Worm (Caenorhabditis elegans) whole organism, L4 larva: ENCODE results near the gene ZK688.10.

ENCODE experiments used
- F44E2.7 ChIP-seq: fragments of 200-800 bp; sonication (Bioruptor generic); IDR thresholded peaks from 2 replicates; pipeline ENCODE4 v2.1.2; 2022; ENCODE audit warnings: missing genetic modification characterization, missing compliant biosample characterization
- R02D3.7 ChIP-seq: fragments of 150-350 bp; sonication (generic microtip); optimal IDR thresholded peaks from 3 replicates; lab custom pipeline; 2014; ENCODE audit warnings: missing biosample characterization, missing genetic modification characterization
- T20F7.1 ChIP-seq: fragments of 200-800 bp; sonication (Bioruptor generic); optimal IDR thresholded peaks from 2 replicates; lab custom pipeline; 2018; ENCODE audit warnings: mild to moderate bottlenecking, missing genetic modification characterization, missing compliant biosample characterization
- Y75B8A.6 ChIP-seq: fragments of 200-800 bp; sonication (Bioruptor generic); IDR thresholded peaks from 2 replicates; pipeline ENCODE4 v1.3.6; 2022; ENCODE audit warnings: missing genetic modification reagents, missing genetic modification characterization, missing compliant biosample characterization
- ZK546.5 ChIP-seq, 2 experiments: sonication (generic microtip); optimal IDR thresholded peaks; 2 replicates each; lab custom pipeline; 2017; ENCODE audit warnings: missing biosample characterization in 2 of 2, missing genetic modification characterization in 2 of 2
- aha-1 ChIP-seq: fragments of 150-350 bp; peaks from one replicate; lab custom pipeline; 2014; ENCODE audit warnings: missing biosample characterization, missing genetic modification characterization
- ama-1 ChIP-seq: fragments of 150-350 bp; optimal IDR thresholded peaks from 2 replicates; lab custom pipeline; 2014; ENCODE audit warnings: inconsistent platforms, mixed read lengths
- ceh-28 ChIP-seq: fragments of 150-350 bp; optimal IDR thresholded peaks from 2 replicates; lab custom pipeline; 2014; ENCODE audit warnings: missing biosample characterization, missing genetic modification reagents, missing genetic modification characterization
- ceh-82 ChIP-seq: sonication (generic microtip); optimal IDR thresholded peaks from 2 replicates; lab custom pipeline; 2017; ENCODE audit warnings: missing biosample characterization, missing genetic modification characterization
- cey-2 ChIP-seq: sonication (generic microtip); optimal IDR thresholded peaks from 3 replicates; lab custom pipeline; 2017; ENCODE audit warnings: missing genetic modification characterization, mild to moderate bottlenecking, missing compliant biosample characterization, antibody characterized with exemption, borderline replicate concordance; ENCODE audit not compliant: insufficient read depth
- daf-12 ChIP-seq: fragments of 150-350 bp; optimal IDR thresholded peaks from 2 replicates; lab custom pipeline; 2014; ENCODE audit warnings: missing biosample characterization, missing genetic modification reagents, missing genetic modification characterization
- daf-16 ChIP-seq, 3 experiments: sonication (generic microtip); optimal IDR thresholded peaks; 2 replicates each; lab custom pipeline; 2016 to 2017; ENCODE audit warnings: missing genetic modification characterization in 3 of 3, missing genetic modification reagents in 3 of 3, mild to moderate bottlenecking in 2 of 3, missing compliant biosample characterization in 2 of 3, missing biosample characterization in 1 of 3, moderate library complexity in 1 of 3
- dmd-6 ChIP-seq: fragments of 200-800 bp; sonication (Bioruptor generic); IDR thresholded peaks from 2 replicates; pipeline ENCODE4 v1.3.6; 2022; ENCODE audit warnings: missing genetic modification reagents, missing genetic modification characterization, missing compliant biosample characterization
- dve-1 ChIP-seq: sonication (generic microtip); optimal IDR thresholded peaks from 2 replicates; lab custom pipeline; 2017; ENCODE audit warnings: antibody characterized with exemption, mild to moderate bottlenecking, missing genetic modification characterization, missing compliant biosample characterization; ENCODE audit not compliant: insufficient read depth
- fkh-10 ChIP-seq: fragments of 150-350 bp; optimal IDR thresholded peaks from 2 replicates; lab custom pipeline; 2014; ENCODE audit warnings: missing biosample characterization, missing genetic modification reagents, missing genetic modification characterization
- gei-8 ChIP-seq: fragments of 200-800 bp; sonication (Bioruptor generic); optimal IDR thresholded peaks from 2 replicates; lab custom pipeline; 2018; ENCODE audit warnings: mild to moderate bottlenecking, missing genetic modification characterization, missing compliant biosample characterization
- hlh-11 ChIP-seq: fragments of 200-800 bp; sonication (Bioruptor generic); optimal IDR thresholded peaks from 2 replicates; lab custom pipeline; 2018; ENCODE audit warnings: mild to moderate bottlenecking, missing genetic modification characterization, missing compliant biosample characterization
- hlh-30 ChIP-seq: sonication (generic microtip); optimal IDR thresholded peaks from 2 replicates; lab custom pipeline; 2017; ENCODE audit warnings: antibody characterized with exemption, mild to moderate bottlenecking, missing genetic modification characterization, missing compliant biosample characterization; ENCODE audit not compliant: insufficient read depth
- lim-7 ChIP-seq: fragments of 200-800 bp; sonication (Bioruptor generic); IDR thresholded peaks from 2 replicates; pipeline ENCODE4 v1.3.6; 2022; ENCODE audit warnings: missing genetic modification characterization, missing compliant biosample characterization
- lin-13 ChIP-seq: fragments of 150-350 bp; optimal IDR thresholded peaks from 2 replicates; lab custom pipeline; 2014; ENCODE audit warnings: missing biosample characterization, missing genetic modification reagents, missing genetic modification characterization
- lin-15B ChIP-seq: fragments of 150-350 bp; sonication (generic microtip); optimal IDR thresholded peaks from 3 replicates; lab custom pipeline; 2014; ENCODE audit warnings: missing biosample characterization, missing genetic modification characterization
- lsy-2 ChIP-seq, 2 experiments: fragments of 150-350 bp in 1 of 2; sonication (generic microtip) in 1 of 2; optimal IDR thresholded peaks; 2 replicates each; lab custom pipeline; 2014 to 2017; ENCODE audit warnings: missing biosample characterization in 2 of 2, missing genetic modification characterization in 2 of 2
- madf-5 ChIP-seq, 2 experiments: fragments of 200-800 bp; sonication (Bioruptor generic); IDR thresholded peaks; 2 replicates each; pipeline ENCODE4 v1.3.6; 2022; ENCODE audit warnings: missing compliant biosample characterization in 2 of 2, missing genetic modification characterization in 2 of 2
- mdl-1 ChIP-seq, 2 experiments: fragments of 150-350 bp in 1 of 2; sonication (generic microtip) in 1 of 2; optimal IDR thresholded peaks; 2 replicates each; lab custom pipeline; 2014 to 2017; ENCODE audit warnings: missing biosample characterization in 2 of 2, missing genetic modification characterization in 2 of 2
- mep-1 ChIP-seq: fragments of 150-350 bp; sonication (generic microtip); optimal IDR thresholded peaks from 3 replicates; lab custom pipeline; 2014; ENCODE audit warnings: missing biosample characterization, missing genetic modification characterization
- nhr-10 ChIP-seq: fragments of 150-350 bp; optimal IDR thresholded peaks from 2 replicates; lab custom pipeline; 2014; ENCODE audit warnings: missing biosample characterization, missing genetic modification characterization
- nhr-111 ChIP-seq: fragments of 200-800 bp; sonication (Bioruptor generic); optimal IDR thresholded peaks from 2 replicates; lab custom pipeline; 2018; ENCODE audit warnings: mild to moderate bottlenecking, missing genetic modification characterization, missing compliant biosample characterization
- nhr-237 ChIP-seq: sonication (generic microtip); optimal IDR thresholded peaks from 2 replicates; lab custom pipeline; 2017; ENCODE audit warnings: missing biosample characterization, missing genetic modification characterization
- nhr-25 ChIP-seq: sonication (generic microtip); optimal IDR thresholded peaks from 2 replicates; lab custom pipeline; 2017; ENCODE audit warnings: missing genetic modification characterization, mild to moderate bottlenecking, missing compliant biosample characterization, antibody characterized with exemption, moderate library complexity, borderline replicate concordance; ENCODE audit not compliant: insufficient read depth
- nhr-28 ChIP-seq: fragments of 150-350 bp; optimal IDR thresholded peaks from 2 replicates; lab custom pipeline; 2014; ENCODE audit warnings: missing biosample characterization, missing genetic modification characterization
- nhr-48 ChIP-seq: sonication (generic microtip); optimal IDR thresholded peaks from 2 replicates; lab custom pipeline; 2016; ENCODE audit warnings: mild to moderate bottlenecking, missing genetic modification characterization, missing compliant biosample characterization
- nhr-76 ChIP-seq: fragments of 150-350 bp; optimal IDR thresholded peaks from 2 replicates; lab custom pipeline; 2014; ENCODE audit warnings: missing biosample characterization, missing genetic modification characterization
- saeg-2 ChIP-seq: fragments of 200-800 bp; sonication (Bioruptor generic); IDR thresholded peaks from 2 replicates; pipeline ENCODE4 v1.3.6; 2022; ENCODE audit warnings: missing genetic modification reagents, missing genetic modification characterization, missing compliant biosample characterization
- skn-1 ChIP-seq: fragments of 150-350 bp; optimal IDR thresholded peaks from 2 replicates; lab custom pipeline; 2014; ENCODE audit warnings: missing biosample characterization, missing genetic modification characterization
- snpc-1.2 ChIP-seq: fragments of 200-800 bp; sonication (Bioruptor generic); IDR thresholded peaks from 2 replicates; pipeline ENCODE4 v1.3.6; 2022; ENCODE audit warnings: missing genetic modification reagents, missing genetic modification characterization, missing compliant biosample characterization
- unc-130 ChIP-seq: sonication (generic microtip); optimal IDR thresholded peaks from 2 replicates; lab custom pipeline; 2016; ENCODE audit warnings: missing genetic modification reagents, missing genetic modification characterization, missing compliant biosample characterization
- unc-62 ChIP-seq, 3 experiments: fragments of 150-350 bp in 1 of 3; sonication (generic microtip); optimal IDR thresholded peaks in 2 of 3; peaks in 1 of 3; 1 replicate in 1 of 3; 2 replicates in 2 of 3; lab custom pipeline; 2014 to 2017; ENCODE audit warnings: missing biosample characterization in 3 of 3, missing genetic modification characterization in 3 of 3, missing genetic modification reagents in 3 of 3, missing genotype in 1 of 3
- vab-7 ChIP-seq: fragments of 200-800 bp; sonication (Bioruptor generic); IDR thresholded peaks from 2 replicates; pipeline ENCODE4 v1.3.6; 2022; ENCODE audit warnings: missing genetic modification reagents, missing genetic modification characterization, missing compliant biosample characterization
- zfp-3 ChIP-seq: fragments of 200-800 bp; sonication (Bioruptor generic); conservative IDR thresholded peaks from 2 replicates; pipeline ENCODE4 v1.3.6; 2022; ENCODE audit warnings: missing genetic modification reagents, missing genetic modification characterization, missing compliant biosample characterization

The ZK688.10 gene

DNA sequence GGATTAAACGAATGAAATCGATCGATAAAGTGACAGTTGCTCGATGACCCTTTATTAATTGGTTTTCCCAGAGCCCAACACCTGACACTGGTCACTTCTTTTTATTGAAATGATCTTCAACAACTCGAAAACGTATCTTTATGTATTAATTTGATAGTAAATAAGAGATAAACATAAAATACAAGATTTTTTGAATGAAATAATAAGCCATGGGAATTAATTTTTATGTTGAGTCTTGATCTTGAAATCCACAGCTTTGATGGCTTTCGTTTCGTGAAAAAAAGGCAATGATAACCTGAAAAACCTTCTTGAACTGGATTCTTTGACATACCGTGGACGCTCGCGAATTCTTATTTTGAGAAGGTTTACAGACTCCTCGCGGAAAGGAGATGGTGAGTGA, 10.7 kb upstream of the ZK688.10 start, which contains the start of gene pcp-5:
Gene pcp-5 (minus strand): TSS at position 101 of the 400 bp plus-strand sequence.
- TF ChIP-seq daf-16 (GFP tag; optimal IDR thresholded peaks at IDR 0.05; lab: Kevin White, UChicago) (peak in 1 of 2 experiments; percentile 19), daf-16 (tag; optimal IDR thresholded peaks at IDR 0.05; lab: Kevin White, UChicago) (no peak), gei-8 (GFP tag; lab: Kevin White, UChicago) (no peak)

DNA sequence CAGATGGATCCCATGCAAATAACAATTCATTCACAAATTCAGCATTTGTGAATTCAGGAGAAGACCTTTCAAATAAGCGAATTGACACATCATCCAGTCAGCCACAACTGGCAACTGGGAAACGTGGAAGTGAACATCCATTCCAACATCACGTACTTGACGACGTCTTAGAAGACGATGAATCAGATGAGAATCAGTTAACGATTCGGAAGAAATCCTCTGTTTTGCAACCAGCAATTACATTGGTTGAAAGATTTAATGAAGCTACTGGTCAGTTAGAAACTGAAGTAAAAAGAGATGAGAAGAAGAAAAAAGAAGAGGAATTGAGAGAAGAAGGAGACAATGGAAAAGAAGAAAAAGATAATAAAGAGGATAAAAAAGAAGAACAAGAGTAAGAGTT, 6.6 kb upstream of the ZK688.10 start:
- TF ChIP-seq aha-1 (tag; lab: Kevin White, UChicago) (peak; percentile 43), skn-1 (tag; lab: Kevin White, UChicago) (no peak), unc-62 (GFP tag; optimal IDR thresholded peaks at IDR 0.05 in 1 of 2; lab: Kevin White, UChicago) (peak in 1 of 2 experiments; percentile 91), unc-62 (tag; optimal IDR thresholded peaks at IDR 0.05; lab: Kevin White, UChicago) (no peak)
- TF ChIP-seq, all 104 proteins: peak for 2

DNA sequence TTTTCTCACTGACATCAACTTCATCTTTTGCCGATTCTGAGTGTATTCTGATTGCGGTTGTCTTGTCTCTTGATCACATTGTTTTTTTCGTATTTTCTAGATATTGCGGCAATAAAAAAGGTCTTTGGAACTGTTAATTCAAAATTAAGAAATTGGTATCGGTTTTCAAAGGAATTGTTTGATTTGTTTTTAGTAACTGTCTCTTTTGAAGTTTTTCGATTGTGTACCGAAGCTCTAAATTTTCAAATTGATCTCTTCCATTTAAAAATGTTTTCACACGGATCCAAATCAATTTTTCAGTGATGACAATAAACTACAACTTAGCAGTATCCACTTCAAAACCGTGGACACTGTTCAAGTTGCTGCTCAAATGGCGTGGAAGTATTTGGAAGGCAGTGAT, 3.9 kb upstream of the ZK688.10 start, which contains the start of gene best-24:
Gene best-24 (plus strand): TSS at position 301 of the 400 bp plus-strand sequence.
- TF ChIP-seq Y75B8A.6 (GFP tag; lab: Robert Waterston, UW) (no peak), ceh-28 (tag; lab: Kevin White, UChicago) (no peak), aha-1 (tag; lab: Kevin White, UChicago) (no peak), zfp-3 (GFP tag; lab: Robert Waterston, UW) (no peak), hlh-30 (tag; lab: Kevin White, UChicago) (no peak), snpc-1.2 (GFP tag; lab: Robert Waterston, UW) (no peak), fkh-10 (no peak)

DNA sequence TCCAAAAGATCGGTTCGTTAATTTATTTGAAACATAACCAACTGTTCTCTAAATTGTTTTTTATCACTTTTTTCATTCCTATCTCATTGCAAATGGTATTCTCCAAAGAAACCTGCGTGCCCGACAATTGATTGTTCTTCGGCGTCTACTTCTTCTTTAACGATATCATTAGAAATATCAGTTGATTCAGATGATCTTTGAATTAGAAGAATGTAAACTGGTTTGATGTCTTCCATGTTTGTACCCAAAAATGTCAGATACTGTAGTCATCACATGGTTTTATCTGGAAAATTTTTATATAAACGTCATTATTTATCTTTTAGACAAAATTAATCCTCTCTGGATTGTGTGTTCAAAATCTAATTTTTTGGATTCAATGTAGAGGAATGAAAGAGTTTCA, 908 bp upstream of the ZK688.10 start:
- no peak for TF ChIP-seq nhr-25 (tag; lab: Kevin White, UChicago)
- TF ChIP-seq T20F7.1 (GFP tag; lab: Kevin White, UChicago): peak; percentile 34
- no peak for TF ChIP-seq daf-12 (tag; lab: Kevin White, UChicago)
- TF ChIP-seq hlh-30 (tag; lab: Kevin White, UChicago): peak; percentile 33
- no peak for TF ChIP-seq nhr-237
- peak; percentile 81 for TF ChIP-seq nhr-28
- peak in 1 of 2 experiments; percentile 52 for TF ChIP-seq mdl-1 (tag; optimal IDR thresholded peaks at IDR 0.05; lab: Kevin White, UChicago)
- TF ChIP-seq lsy-2 (tag; optimal IDR thresholded peaks at IDR 0.05; lab: Kevin White, UChicago): peak in 1 of 2 experiments; percentile 59
- TF ChIP-seq dmd-6 (GFP tag; lab: Robert Waterston, UW): peak; percentile 37; the same call in 1 of the 2 replicates
- TF ChIP-seq cey-2: peak; percentile 5
- TF ChIP-seq lin-15B (tag; lab: Kevin White, UChicago): no peak
- TF ChIP-seq nhr-48 (tag; lab: Kevin White, UChicago): peak; percentile 36
- TF ChIP-seq dve-1 (tag; lab: Kevin White, UChicago): peak; percentile 44
- peak; percentile 27 for TF ChIP-seq hlh-11
- peak; percentile 26 for TF ChIP-seq mep-1 (tag; lab: Kevin White, UChicago)

DNA sequence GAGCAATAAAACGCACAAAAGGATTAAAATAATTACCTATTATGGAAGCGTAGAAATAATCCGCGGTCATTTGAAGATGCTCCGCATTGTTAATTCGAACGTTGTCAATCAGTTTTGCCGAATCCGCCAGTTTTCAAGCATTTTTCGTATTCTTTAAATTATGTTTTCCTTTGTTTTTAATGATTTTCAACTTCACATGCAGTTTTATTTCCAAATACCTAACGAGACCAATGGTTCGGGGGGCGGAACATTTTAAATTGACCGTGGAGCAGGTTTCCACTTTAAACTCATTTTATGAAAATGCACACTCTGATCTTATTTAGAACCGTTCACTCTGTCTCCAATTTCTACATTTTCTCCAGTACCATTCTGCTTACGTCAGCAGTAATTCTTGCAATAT, 2.1 kb downstream of the ZK688.10 start, which contains the start of gene ZK688.4:
Gene ZK688.4 (plus strand): TSS at position 301 of the 400 bp plus-strand sequence.
- TF ChIP-seq R02D3.7 (tag; lab: Kevin White, UChicago) (no peak), nhr-111 (GFP tag; lab: Kevin White, UChicago) (no peak), unc-130 (no peak), F44E2.7 (GFP tag; lab: Robert Waterston, UW) (no peak), ama-1 (lab: Kevin White, UChicago) (no peak), madf-5 (GFP tag; IDR thresholded peaks at IDR 0.05; lab: Robert Waterston, UW) (no peak), vab-7 (GFP tag; lab: Robert Waterston, UW) (no peak), saeg-2 (GFP tag; lab: Robert Waterston, UW) (no peak), nhr-76 (tag; lab: Kevin White, UChicago) (no peak), ceh-82 (tag; lab: Kevin White, UChicago) (no peak), ZK546.5 (tag; optimal IDR thresholded peaks at IDR 0.05; lab: Kevin White, UChicago) (no peak), lim-7 (GFP tag; lab: Robert Waterston, UW) (no peak), lin-13 (GFP tag; lab: Kevin White, UChicago) (no peak), nhr-10 (tag; lab: Kevin White, UChicago) (no peak), dve-1 (tag; lab: Kevin White, UChicago) (no peak)
